Worm (Caenorhabditis elegans): ENCODE data around the gene zipt-9.

zipt-9 gene

ce11 chrV:13715223-13715686 lies at the start of gene zipt-9:
zipt-9 (minus strand) TSS chrV:13715273.
- TF ChIP-seq mab-5 (tag; optimal IDR thresholded peaks at IDR 0.05) (no peak), pha-4 (tag; optimal IDR thresholded peaks at IDR 0.05) (peak; percentile 42), sptf-1 (tag; optimal IDR thresholded peaks at IDR 0.05) (peak; percentile 79), sem-2 (GFP tag; optimal IDR thresholded peaks at IDR 0.05) (peak; percentile 9), ceh-39 (tag; optimal IDR thresholded peaks at IDR 0.05) (peak; percentile 9), drap-1 (GFP tag; optimal IDR thresholded peaks at IDR 0.05) (peak; percentile 35), lin-13 (tag; optimal IDR thresholded peaks at IDR 0.05) (peak; percentile 64), lsy-2 (tag; optimal IDR thresholded peaks at IDR 0.05) (peak; percentile 68), unc-39 (tag; optimal IDR thresholded peaks at IDR 0.05) (no peak), elt-1 (tag; optimal IDR thresholded peaks at IDR 0.05; ENCODE audit: borderline replicate concordance, insufficient read depth) (peak; percentile 6), M03D4.4 (tag; optimal IDR thresholded peaks at IDR 0.05) (peak; percentile 42), cnd-1 (tag; optimal IDR thresholded peaks at IDR 0.05) (peak; percentile 54), hlh-1 (tag; optimal IDR thresholded peaks at IDR 0.05) (no peak), ham-2 (GFP tag; optimal IDR thresholded peaks at IDR 0.05) (no peak), mep-1 (tag; optimal IDR thresholded peaks at IDR 0.05) (peak; percentile 83), nhr-237 (tag; optimal IDR thresholded peaks at IDR 0.05) (peak; percentile 66), ztf-11 (tag; optimal IDR thresholded peaks at IDR 0.05) (no peak), lin-32 (GFP tag; optimal IDR thresholded peaks at IDR 0.05) (peak; percentile 20), blmp-1 (tag; optimal IDR thresholded peaks at IDR 0.05) (peak; percentile 46)

- TF ChIP-seq mab-5 (tag; optimal IDR thresholded peaks at IDR 0.05) (no peak), lin-32 (GFP tag; optimal IDR thresholded peaks at IDR 0.05) (no peak), hlh-1 (tag; optimal IDR thresholded peaks at IDR 0.05) (no peak), flh-1 (GFP tag; optimal IDR thresholded peaks at IDR 0.05) (no peak), ceh-83 (GFP tag; optimal IDR thresholded peaks at IDR 0.05) (no peak), sem-2 (GFP tag; optimal IDR thresholded peaks at IDR 0.05) (no peak), ceh-43 (GFP tag; optimal IDR thresholded peaks at IDR 0.05) (no peak), elt-1 (tag; optimal IDR thresholded peaks at IDR 0.05; ENCODE audit: borderline replicate concordance, insufficient read depth) (no peak), lsy-2 (tag; optimal IDR thresholded peaks at IDR 0.05) (no peak), ceh-39 (tag; optimal IDR thresholded peaks at IDR 0.05) (no peak), nhr-2 (tag; optimal IDR thresholded peaks at IDR 0.05) (no peak), zip-8 (tag; optimal IDR thresholded peaks at IDR 0.05) (no peak), tbx-8 (GFP tag; optimal IDR thresholded peaks at IDR 0.05) (no peak), snpc-4 (tag; optimal IDR thresholded peaks at IDR 0.05) (no peak), unc-39 (tag; optimal IDR thresholded peaks at IDR 0.05) (no peak)
Observed at ce11 chrV:13763723-13764122, 48.6 kb upstream of the zipt-9 start.

- TF ChIP-seq ces-1 (GFP tag; optimal IDR thresholded peaks at IDR 0.05) (peak; percentile 59), cnd-1 (tag; optimal IDR thresholded peaks at IDR 0.05) (no peak), nhr-28 (tag; optimal IDR thresholded peaks at IDR 0.05) (no peak)
Observed at ce11 chrV:13762426-13763127, 47.5 kb upstream of the zipt-9 start, which contains the start of gene F20G2.6. F20G2.6 (plus strand) TSS chrV:13763077.

ce11 chrV:13757349-13757748 lies 42.3 kb upstream of the zipt-9 start:
- TF ChIP-seq ces-1 (GFP tag; optimal IDR thresholded peaks at IDR 0.05) (peak; percentile 32), unc-62 (GFP tag; optimal IDR thresholded peaks at IDR 0.05) (no peak)

ce11 chrV:13756359-13757091 lies 41.5 kb upstream of the zipt-9 start, which contains the start of gene F20G2.2:
F20G2.2 (minus strand) TSS chrV:13756409.
- no peak for TF ChIP-seq cnd-1 (tag; optimal IDR thresholded peaks at IDR 0.05)
- peak; percentile 6 for TF ChIP-seq hlh-1 (tag; optimal IDR thresholded peaks at IDR 0.05)
- TF ChIP-seq mab-5 (tag; optimal IDR thresholded peaks at IDR 0.05), result no peak

All from whole organism, mixed stage, embryonic.